Worm (Caenorhabditis elegans) whole organism, L4 larva: ENCODE results near the gene vha-11.
A peak's percentile ranks its signal among the peaks of the same experiment; 100 is the strongest.

Experiments used
- F44E2.7 ChIP-seq: fragments of 200-800 bp; sonication (Bioruptor generic); IDR thresholded peaks from 2 replicates; pipeline ENCODE4 v2.1.2; 2022; ENCODE audit warnings: missing genetic modification characterization, missing compliant biosample characterization
- Y75B8A.6 ChIP-seq: fragments of 200-800 bp; sonication (Bioruptor generic); IDR thresholded peaks from 2 replicates; pipeline ENCODE4 v1.3.6; 2022; ENCODE audit warnings: missing genetic modification reagents, missing genetic modification characterization, missing compliant biosample characterization
- aha-1 ChIP-seq: fragments of 150-350 bp; peaks from one replicate; lab custom pipeline; 2014; ENCODE audit warnings: missing biosample characterization, missing genetic modification characterization
- ama-1 ChIP-seq: fragments of 150-350 bp; optimal IDR thresholded peaks from 2 replicates; lab custom pipeline; 2014; ENCODE audit warnings: inconsistent platforms, mixed read lengths
- ceh-32 ChIP-seq: sonication (generic microtip); optimal IDR thresholded peaks from 2 replicates; lab custom pipeline; 2016; ENCODE audit warnings: mild to moderate bottlenecking, missing genetic modification characterization, missing compliant biosample characterization; ENCODE audit not compliant: poor library complexity
- ceh-44 ChIP-seq: fragments of 200-800 bp; sonication (Bioruptor generic); IDR thresholded peaks from 2 replicates; pipeline ENCODE4 v1.3.6; 2022; ENCODE audit warnings: missing genetic modification reagents, missing genetic modification characterization, missing compliant biosample characterization
- ces-1 ChIP-seq: fragments of 150-350 bp; sonication (generic microtip); optimal IDR thresholded peaks from 4 replicates; lab custom pipeline; 2014; ENCODE audit warnings: missing biosample characterization, missing genetic modification reagents, missing genetic modification characterization
- daf-12 ChIP-seq: fragments of 150-350 bp; optimal IDR thresholded peaks from 2 replicates; lab custom pipeline; 2014; ENCODE audit warnings: missing biosample characterization, missing genetic modification reagents, missing genetic modification characterization
- daf-16 ChIP-seq, 3 experiments: sonication (generic microtip); optimal IDR thresholded peaks; 2 replicates each; lab custom pipeline; 2016 to 2017; ENCODE audit warnings: missing genetic modification characterization in 3 of 3, missing genetic modification reagents in 3 of 3, mild to moderate bottlenecking in 2 of 3, missing compliant biosample characterization in 2 of 3, missing biosample characterization in 1 of 3, moderate library complexity in 1 of 3
- dmd-6 ChIP-seq: fragments of 200-800 bp; sonication (Bioruptor generic); IDR thresholded peaks from 2 replicates; pipeline ENCODE4 v1.3.6; 2022; ENCODE audit warnings: missing genetic modification reagents, missing genetic modification characterization, missing compliant biosample characterization
- duxl-1 ChIP-seq: sonication (generic microtip); optimal IDR thresholded peaks from 2 replicates; lab custom pipeline; 2016; ENCODE audit warnings: mild to moderate bottlenecking, missing genetic modification characterization, moderate library complexity, missing compliant biosample characterization; ENCODE audit not compliant: poor library complexity
- fkh-10 ChIP-seq: fragments of 150-350 bp; optimal IDR thresholded peaks from 2 replicates; lab custom pipeline; 2014; ENCODE audit warnings: missing biosample characterization, missing genetic modification reagents, missing genetic modification characterization
- fos-1 ChIP-seq: fragments of 150-350 bp; optimal IDR thresholded peaks from 2 replicates; lab custom pipeline; 2014; ENCODE audit warnings: missing biosample characterization, missing genetic modification characterization
- lin-13 ChIP-seq: fragments of 150-350 bp; optimal IDR thresholded peaks from 2 replicates; lab custom pipeline; 2014; ENCODE audit warnings: missing biosample characterization, missing genetic modification reagents, missing genetic modification characterization
- lin-38 ChIP-seq: fragments of 200-800 bp; sonication (Bioruptor generic); IDR thresholded peaks from 2 replicates; pipeline ENCODE4 v1.3.6; 2022; ENCODE audit warnings: missing genetic modification reagents, missing genetic modification characterization, missing compliant biosample characterization
- lsy-2 ChIP-seq, 2 experiments: fragments of 150-350 bp in 1 of 2; sonication (generic microtip) in 1 of 2; optimal IDR thresholded peaks; 2 replicates each; lab custom pipeline; 2014 to 2017; ENCODE audit warnings: missing biosample characterization in 2 of 2, missing genetic modification characterization in 2 of 2
- mdt-29 ChIP-seq: fragments of 200-800 bp; sonication (Bioruptor generic); IDR thresholded peaks from 2 replicates; pipeline ENCODE4 v1.3.6; 2022; ENCODE audit warnings: missing genetic modification reagents, missing genetic modification characterization, missing compliant biosample characterization
- mxl-2 ChIP-seq: fragments of 200-800 bp; sonication (Bioruptor generic); conservative IDR thresholded peaks from 2 replicates; pipeline ENCODE4 v1.3.6; 2022; ENCODE audit warnings: missing genetic modification reagents, missing genetic modification characterization, missing compliant biosample characterization
- nhr-102 ChIP-seq: sonication (generic microtip); optimal IDR thresholded peaks from 2 replicates; lab custom pipeline; 2016; ENCODE audit warnings: mild to moderate bottlenecking, missing genetic modification characterization, moderate library complexity, missing compliant biosample characterization
- nhr-42 ChIP-seq: fragments of 200-800 bp; sonication (Bioruptor generic); IDR thresholded peaks from 2 replicates; pipeline ENCODE4 v1.3.6; 2022; ENCODE audit warnings: missing genetic modification characterization, missing compliant biosample characterization
- nhr-48 ChIP-seq: sonication (generic microtip); optimal IDR thresholded peaks from 2 replicates; lab custom pipeline; 2016; ENCODE audit warnings: mild to moderate bottlenecking, missing genetic modification characterization, missing compliant biosample characterization
- nhr-77 ChIP-seq: fragments of 150-350 bp; optimal IDR thresholded peaks from 2 replicates; lab custom pipeline; 2014; ENCODE audit warnings: missing biosample characterization, missing genetic modification characterization
- pha-4 ChIP-seq, 2 experiments: fragments of 150-350 bp in 1 of 2; fragments of 200-800 bp in 1 of 2; sonication (Bioruptor generic) in 1 of 2; IDR thresholded peaks in 1 of 2; optimal IDR thresholded peaks in 1 of 2; 2 replicates each; pipeline versions ENCODE4 v1.3.6 to Lab custom; 2014 to 2022; ENCODE audit warnings: missing genetic modification characterization in 2 of 2, missing genetic modification reagents in 2 of 2, missing biosample characterization in 1 of 2, missing compliant biosample characterization in 1 of 2
- sdz-12 ChIP-seq: fragments of 200-800 bp; sonication (Bioruptor generic); optimal IDR thresholded peaks from 2 replicates; lab custom pipeline; 2018; ENCODE audit warnings: mild to moderate bottlenecking, missing genetic modification characterization, missing compliant biosample characterization
- set-16 ChIP-seq: fragments of 200-800 bp; sonication (Bioruptor generic); IDR thresholded peaks from 2 replicates; pipeline ENCODE4 v1.3.6; 2022; ENCODE audit warnings: missing genetic modification reagents, missing genetic modification characterization, missing compliant biosample characterization
- skn-1 ChIP-seq: fragments of 150-350 bp; optimal IDR thresholded peaks from 2 replicates; lab custom pipeline; 2014; ENCODE audit warnings: missing biosample characterization, missing genetic modification characterization
- snpc-4 ChIP-seq: fragments of 150-350 bp; optimal IDR thresholded peaks from 2 replicates; lab custom pipeline; 2014; ENCODE audit warnings: missing biosample characterization, missing genetic modification characterization
- tag-97 ChIP-seq: fragments of 200-800 bp; sonication (Bioruptor generic); IDR thresholded peaks from 2 replicates; pipeline ENCODE4 v1.3.6; 2022; ENCODE audit warnings: missing genetic modification characterization, missing compliant biosample characterization
- tra-1 ChIP-seq: fragments of 200-800 bp; sonication (Bioruptor generic); IDR thresholded peaks from 2 replicates; pipeline ENCODE4 v1.3.6; 2022; ENCODE audit warnings: missing genetic modification reagents, missing genetic modification characterization, missing compliant biosample characterization
- unc-39 ChIP-seq: sonication (generic microtip); optimal IDR thresholded peaks from 2 replicates; lab custom pipeline; 2017; ENCODE audit warnings: missing biosample characterization, missing genetic modification characterization
- unc-62 ChIP-seq, 3 experiments: fragments of 150-350 bp in 1 of 3; sonication (generic microtip); optimal IDR thresholded peaks in 2 of 3; peaks in 1 of 3; 1 replicate in 1 of 3; 2 replicates in 2 of 3; lab custom pipeline; 2014 to 2017; ENCODE audit warnings: missing biosample characterization in 3 of 3, missing genetic modification characterization in 3 of 3, missing genetic modification reagents in 3 of 3, missing genotype in 1 of 3
- vab-7 ChIP-seq: fragments of 200-800 bp; sonication (Bioruptor generic); IDR thresholded peaks from 2 replicates; pipeline ENCODE4 v1.3.6; 2022; ENCODE audit warnings: missing genetic modification reagents, missing genetic modification characterization, missing compliant biosample characterization
- zfp-3 ChIP-seq: fragments of 200-800 bp; sonication (Bioruptor generic); conservative IDR thresholded peaks from 2 replicates; pipeline ENCODE4 v1.3.6; 2022; ENCODE audit warnings: missing genetic modification reagents, missing genetic modification characterization, missing compliant biosample characterization
- ztf-7 ChIP-seq: fragments of 150-350 bp; optimal IDR thresholded peaks from 2 replicates; lab custom pipeline; 2014; ENCODE audit warnings: missing biosample characterization, missing genetic modification characterization

The vha-11 gene

DNA sequence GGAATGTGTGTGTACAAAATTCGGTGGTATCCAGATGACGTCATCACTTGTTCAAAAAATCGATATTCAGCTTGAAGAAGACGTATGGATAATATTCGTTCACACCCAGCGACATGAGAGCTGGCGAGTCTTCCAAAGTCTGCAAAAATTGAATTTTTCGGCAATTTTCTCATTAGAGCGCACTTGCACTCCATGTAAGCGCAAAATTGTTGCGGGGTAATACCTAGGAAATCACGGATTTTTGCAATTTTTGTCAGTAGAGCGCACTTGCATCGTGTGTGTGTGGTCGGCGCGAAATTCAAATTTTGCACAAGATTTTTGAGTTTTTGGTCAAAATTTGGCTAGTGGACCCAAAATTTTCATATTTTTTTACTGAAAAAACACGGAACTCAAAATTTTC, 6.2 kb downstream of the vha-11 start (continued):
- TF ChIP-seq aha-1 (tag; lab: Kevin White, UChicago) (peak; percentile 61), F44E2.7 (GFP tag; lab: Robert Waterston, UW) (no peak), fos-1 (tag; lab: Kevin White, UChicago) (no peak)
- TF ChIP-seq, all 104 proteins: peak for 4

DNA sequence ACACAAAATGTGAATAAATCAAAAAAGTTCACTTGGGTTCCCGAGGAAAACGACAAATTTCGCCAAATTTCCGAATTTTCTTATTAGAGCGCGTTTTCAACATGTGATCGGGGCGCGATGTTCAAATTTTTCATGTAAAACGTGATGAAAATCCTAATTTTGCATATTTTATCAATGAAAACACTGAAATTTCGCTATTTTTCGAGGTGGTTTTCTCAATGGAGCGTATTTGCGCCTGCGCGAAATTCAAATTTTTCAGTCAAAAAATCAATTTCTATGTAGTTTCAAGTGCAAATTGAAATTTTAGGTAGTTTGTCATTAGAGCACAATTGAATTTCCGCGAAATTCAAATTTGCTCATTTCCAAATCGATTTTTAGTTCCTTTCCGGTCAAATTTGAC, 7.0 kb downstream of the vha-11 start:
- TF ChIP-seq vab-7 (GFP tag; lab: Robert Waterston, UW), result no peak
- TF ChIP-seq zfp-3, result 0 out of 2 replicates have a peak, but pooled peaks have one; percentile 61
- TF ChIP-seq nhr-77, result no peak
- no peak for TF ChIP-seq mxl-2
- 0 out of 2 replicates have a peak, but pooled peaks have one; percentile 47 for TF ChIP-seq nhr-42
- TF ChIP-seq Y75B8A.6 (GFP tag; lab: Robert Waterston, UW), result 0 out of 2 replicates have a peak, but pooled peaks have one; percentile 5
- peak; percentile 45; the same call in 1 of the 2 replicates for TF ChIP-seq lin-38 (GFP tag; lab: Robert Waterston, UW)
- no peak for TF ChIP-seq pha-4 (GFP tag; IDR thresholded peaks at IDR 0.05; lab: Robert Waterston, UW)
- no peak for TF ChIP-seq pha-4 (tag; optimal IDR thresholded peaks at IDR 0.05; lab: Kevin White, UChicago)

DNA sequence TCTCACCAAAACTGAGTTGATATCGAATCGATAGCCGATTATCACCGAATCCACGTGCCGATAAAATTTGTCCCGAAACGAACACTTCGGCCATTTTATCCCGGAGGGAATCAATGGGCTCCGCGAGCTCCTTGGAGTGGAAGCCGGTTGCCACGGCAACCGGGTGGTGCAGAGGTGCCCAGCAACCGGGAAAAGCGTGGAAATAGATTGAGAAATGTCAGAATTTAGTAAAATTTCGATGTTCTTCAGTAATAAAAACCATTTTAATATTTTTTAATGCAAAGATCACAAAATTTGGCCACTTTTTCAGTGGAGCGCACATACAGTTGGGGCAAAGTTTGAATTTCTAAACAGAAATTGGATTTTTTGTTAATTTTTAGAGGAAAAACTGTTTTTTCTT, 7.9 kb downstream of the vha-11 start, which contains the start of gene mksr-2:
Gene mksr-2 (minus strand): TSS at position 101 of the 400 bp plus-strand sequence.
- no peak for TF ChIP-seq nhr-48 (tag; lab: Kevin White, UChicago)
- TF ChIP-seq ztf-7 (tag; lab: Kevin White, UChicago), result no peak
- no peak for TF ChIP-seq mdt-29 (GFP tag; lab: Robert Waterston, UW)
- TF ChIP-seq ces-1 (GFP tag; lab: Kevin White, UChicago), result no peak
- TF ChIP-seq skn-1 (tag; lab: Kevin White, UChicago), result no peak
- no peak for TF ChIP-seq set-16 (GFP tag; lab: Robert Waterston, UW)
- TF ChIP-seq lsy-2 (tag; optimal IDR thresholded peaks at IDR 0.05; lab: Kevin White, UChicago), result no peak
- TF ChIP-seq daf-16 (GFP tag; optimal IDR thresholded peaks at IDR 0.05; lab: Kevin White, UChicago), result no peak
- no peak for TF ChIP-seq daf-16 (tag; optimal IDR thresholded peaks at IDR 0.05; lab: Kevin White, UChicago)
- no peak for TF ChIP-seq dmd-6
- TF ChIP-seq pha-4 (GFP tag; IDR thresholded peaks at IDR 0.05; lab: Robert Waterston, UW), result no peak
- TF ChIP-seq pha-4 (tag; optimal IDR thresholded peaks at IDR 0.05; lab: Kevin White, UChicago), result no peak
- no peak for TF ChIP-seq unc-39 (tag; lab: Kevin White, UChicago)
- no peak for TF ChIP-seq daf-12
- TF ChIP-seq fkh-10 (GFP tag; lab: Kevin White, UChicago), result no peak
- no peak for TF ChIP-seq ceh-44 (GFP tag; lab: Robert Waterston, UW)
- TF ChIP-seq vab-7 (GFP tag; lab: Robert Waterston, UW), result no peak
- no peak for TF ChIP-seq zfp-3

DNA sequence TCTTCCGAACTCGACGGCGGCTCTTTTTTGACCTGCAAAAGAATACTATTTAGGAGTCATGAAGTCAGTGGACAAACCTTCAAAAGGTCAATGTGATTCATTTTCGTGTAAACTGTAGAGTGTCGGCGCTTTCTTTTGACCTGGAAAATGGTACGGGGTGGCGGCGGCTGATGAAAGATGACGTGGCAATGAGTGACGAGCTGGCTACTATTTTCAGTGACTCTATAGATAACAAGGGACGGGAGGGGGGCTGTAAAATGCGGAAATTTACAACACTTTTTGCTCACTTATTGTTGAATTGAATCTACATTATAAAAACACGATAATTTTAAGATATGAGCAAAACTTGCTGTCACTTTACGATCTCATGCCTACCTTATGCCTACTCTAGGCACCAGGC, 14.2 kb downstream of the vha-11 start, which contains the start of gene lin-1:
Gene lin-1 (minus strand): TSS at position 101 of the 400 bp plus-strand sequence.
- TF ChIP-seq ceh-32 (tag; lab: Kevin White, UChicago), result no peak
- no peak for TF ChIP-seq ama-1 (lab: Kevin White, UChicago)
- no peak for TF ChIP-seq sdz-12 (GFP tag; lab: Kevin White, UChicago)
- no peak for TF ChIP-seq tag-97 (GFP tag; lab: Robert Waterston, UW)
- TF ChIP-seq ces-1 (GFP tag; lab: Kevin White, UChicago), result no peak
- no peak for TF ChIP-seq tra-1
- no peak for TF ChIP-seq nhr-102 (tag; lab: Kevin White, UChicago)
- no peak for TF ChIP-seq daf-16 (GFP tag; optimal IDR thresholded peaks at IDR 0.05; lab: Kevin White, UChicago)
- TF ChIP-seq daf-16 (tag; optimal IDR thresholded peaks at IDR 0.05; lab: Kevin White, UChicago), result no peak
- no peak for TF ChIP-seq lin-38 (GFP tag; lab: Robert Waterston, UW)
- no peak for TF ChIP-seq unc-62 (GFP tag; optimal IDR thresholded peaks at IDR 0.05 in 1 of 2; lab: Kevin White, UChicago)
- TF ChIP-seq unc-62 (tag; optimal IDR thresholded peaks at IDR 0.05; lab: Kevin White, UChicago), result no peak
- TF ChIP-seq duxl-1 (tag; lab: Kevin White, UChicago), result no peak
- TF ChIP-seq snpc-4, result no peak
- TF ChIP-seq nhr-77, result no peak
- no peak for TF ChIP-seq lin-13 (GFP tag; lab: Kevin White, UChicago)
- no peak for TF ChIP-seq ceh-44 (GFP tag; lab: Robert Waterston, UW)
